Worm (Caenorhabditis elegans) whole organism, mixed stage, embryonic: ENCODE measurements around the gene F41G3.5.
A peak's percentile ranks its signal among the peaks of the same experiment; 100 is the strongest.

Source experiments
- elt-3 ChIP-seq: fragments of 150-350 bp; optimal IDR thresholded peaks from 2 replicates; lab custom pipeline; 2014; ENCODE audit warnings: missing biosample characterization, missing genetic modification characterization
- nhr-2 ChIP-seq: fragments of 150-350 bp; optimal IDR thresholded peaks from 2 replicates; lab custom pipeline; 2014; ENCODE audit warnings: missing biosample characterization, missing genetic modification characterization
- sptf-1 ChIP-seq: sonication (generic microtip); optimal IDR thresholded peaks from 2 replicates; lab custom pipeline; 2017; ENCODE audit warnings: mild to moderate bottlenecking, missing genetic modification characterization, moderate library complexity, missing compliant biosample characterization
- tbx-8 ChIP-seq: fragments of 200-800 bp; sonication (Bioruptor generic); optimal IDR thresholded peaks from 2 replicates; lab custom pipeline; 2018; ENCODE audit warnings: mild to moderate bottlenecking, missing genetic modification characterization, moderate library complexity, missing compliant biosample characterization
- unc-120 ChIP-seq: sonication (generic microtip); optimal IDR thresholded peaks from 2 replicates; lab custom pipeline; 2017; ENCODE audit warnings: missing genetic modification characterization, missing compliant biosample characterization; ENCODE audit not compliant: poor library complexity, severe bottlenecking
- unc-62 ChIP-seq: fragments of 150-350 bp; optimal IDR thresholded peaks from 2 replicates; lab custom pipeline; 2014; ENCODE audit warnings: missing biosample characterization, missing genetic modification reagents, missing genetic modification characterization

ce11 chrII:6788672-6789298, 42.3 kb downstream of the F41G3.5 start, which contains the start of gene T13C2.3:
- TF ChIP-seq elt-3 (tag; lab: Kevin White, UChicago) (no peak), tbx-8 (GFP tag; lab: Kevin White, UChicago) (no peak), unc-120 (no peak), nhr-2 (no peak), unc-62 (GFP tag; lab: Kevin White, UChicago) (peak; percentile 51), sptf-1 (tag; lab: Kevin White, UChicago) (no peak)
